Worm (Caenorhabditis elegans): ENCODE results near the gene T20D4.10.

DNA sequence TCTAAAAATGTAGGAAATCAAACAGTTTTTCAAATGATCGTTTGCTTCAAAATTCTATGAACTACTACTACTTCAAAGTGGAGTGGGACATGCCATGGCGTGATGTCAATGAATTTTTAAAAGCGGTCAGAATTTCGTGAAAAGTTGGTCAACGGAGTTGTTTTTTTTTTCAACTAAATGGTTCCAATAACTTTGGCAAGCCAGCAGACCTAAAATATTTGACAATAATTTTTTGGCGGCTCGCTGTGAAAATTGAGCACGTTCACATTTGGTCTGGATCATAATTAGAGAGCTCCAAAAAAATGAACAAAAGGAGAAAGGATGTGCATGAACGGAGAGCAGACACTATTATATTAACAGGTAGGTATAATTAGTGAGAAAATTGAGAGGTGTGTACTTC lies 50.3 kb downstream of the T20D4.10 start:
- TF ChIP-seq him-1 (tag; optimal IDR thresholded peaks at IDR 0.05) (no peak), W03F9.2 (tag; optimal IDR thresholded peaks at IDR 0.05) (no peak)

Measured in whole organism, L4/young adult.